Worm (Caenorhabditis elegans): ENCODE measurements around the gene C36A4.11.
A peak's percentile ranks its signal among the peaks of the same experiment; 100 is the strongest.

DNA sequence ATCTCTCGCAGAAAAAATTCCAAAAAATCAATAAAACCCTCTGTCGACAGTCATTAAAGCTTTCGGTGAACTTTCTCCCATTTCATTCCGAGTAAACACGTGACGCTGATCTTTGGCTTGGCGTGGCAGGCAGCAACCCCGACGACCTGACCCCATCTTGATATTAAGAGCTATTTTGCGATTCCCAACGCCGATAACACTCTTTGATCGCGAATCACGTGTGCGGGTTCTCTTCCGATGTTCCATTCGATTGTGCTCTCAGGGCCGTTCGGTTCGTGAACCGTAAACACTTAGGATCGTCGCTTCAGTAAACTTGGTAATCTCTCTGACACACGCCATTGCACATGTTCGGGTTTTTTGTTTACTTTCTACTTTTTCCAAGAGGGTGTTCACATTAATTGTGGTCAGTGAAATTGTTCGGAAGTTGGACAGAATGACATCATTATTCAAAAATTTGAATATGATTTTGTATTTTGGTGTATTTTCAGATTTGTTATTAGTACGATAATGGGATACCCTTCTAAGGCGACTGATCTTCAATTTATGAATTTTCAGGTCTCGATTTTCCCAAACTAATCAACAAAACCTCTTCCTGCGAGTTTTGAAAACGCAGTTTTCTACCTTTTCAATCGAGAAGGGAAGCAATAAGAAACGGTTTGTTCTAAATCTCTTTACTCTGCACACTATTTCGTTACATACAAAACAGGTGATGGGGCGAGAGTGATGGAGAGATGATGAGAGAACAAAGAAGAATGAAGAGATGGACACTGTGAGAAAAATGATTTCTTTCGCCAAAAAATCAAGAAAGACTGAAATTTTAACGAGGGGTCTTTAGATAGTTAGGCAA lies 43.0 kb upstream of the C36A4.11 start:
- TF ChIP-seq mdl-1 (tag; optimal IDR thresholded peaks at IDR 0.05) (peak in 1 of 2 experiments; percentile 74), efl-3 (GFP tag; optimal IDR thresholded peaks at IDR 0.05) (no peak)

All from whole organism, L1 larva.